Worm (Caenorhabditis elegans): Measurements from ENCODE around the gene sdz-10.

ce11 chrII:2749595-2750048 is 22.4 kb downstream of the sdz-10 start, which contains the start of gene F29A7.4:
- TF ChIP-seq flh-1 (GFP tag; optimal IDR thresholded peaks at IDR 0.05), result no peak
- no peak for TF ChIP-seq lin-13 (tag; optimal IDR thresholded peaks at IDR 0.05)
- no peak for TF ChIP-seq lsy-2 (tag; optimal IDR thresholded peaks at IDR 0.05)
- no peak for TF ChIP-seq snpc-4 (tag; optimal IDR thresholded peaks at IDR 0.05)
- no peak for TF ChIP-seq unc-39 (tag; optimal IDR thresholded peaks at IDR 0.05)
